Fruit fly (Drosophila melanogaster): ENCODE results near the gene GAA1.

The GAA1 gene

dm6 chrX:5900146-5901093, 27.3 kb upstream of the GAA1 start, which contains the start of gene Act5C:
TSS of gene Act5C (plus strand) at chrX:5900861.
- TF ChIP-seq CG13775 (GFP tag; optimal IDR thresholded peaks at IDR 0.05) (peak; percentile 90), Xbp1 (GFP tag; optimal IDR thresholded peaks at IDR 0.05) (peak; percentile 94), CG2712 (tag; optimal IDR thresholded peaks at IDR 0.05) (peak; percentile 96), CG16779 (GFP tag; IDR thresholded peaks at IDR 0.05) (0 out of 2 replicates have a peak, but pooled peaks have one; percentile 73), CG15073 (GFP tag; optimal IDR thresholded peaks at IDR 0.05) (peak; percentile 74), chm (GFP tag; IDR thresholded peaks at IDR 0.05) (peak; percentile 93), pho (GFP tag; optimal IDR thresholded peaks at IDR 0.05) (peak; percentile 89), CG13123 (GFP tag; optimal IDR thresholded peaks at IDR 0.05) (peak; percentile 87), Hr51 (GFP tag; optimal IDR thresholded peaks at IDR 0.05) (peak; percentile 88 to 89), Opbp (GFP tag; IDR thresholded peaks at IDR 0.05; ENCODE audit: partially characterized antibody) (no peak), D19B (GFP tag; optimal IDR thresholded peaks at IDR 0.05) (peak; percentile 76), jumu (GFP tag; optimal IDR thresholded peaks at IDR 0.05) (peak; percentile 95), CG9609 (GFP tag; optimal IDR thresholded peaks at IDR 0.05) (peak; percentile 93), CG8359 (GFP tag; optimal IDR thresholded peaks at IDR 0.05; ENCODE audit: borderline replicate concordance) (peak; percentile 86), Hr3 (GFP tag; optimal IDR thresholded peaks at IDR 0.05) (peak; percentile 93), salm (tag; optimal IDR thresholded peaks at IDR 0.05) (peak; percentile 93), Eip74EF (GFP tag; optimal IDR thresholded peaks at IDR 0.05) (peak in 1 of 2 experiments; percentile 89), CG11398 (GFP tag; optimal IDR thresholded peaks at IDR 0.05) (peak; percentile 94), CG9437 (GFP tag; optimal IDR thresholded peaks at IDR 0.05) (peak; percentile 86), CG15011 (GFP tag; optimal IDR thresholded peaks at IDR 0.05) (peak; percentile 86), CG14441 (GFP tag; IDR thresholded peaks at IDR 0.05) (peak; percentile 91), crol (GFP tag; IDR thresholded peaks at IDR 0.05) (peak; percentile 68), HLHmδ (GFP tag; optimal IDR thresholded peaks at IDR 0.05) (no peak), CG7987 (GFP tag; optimal IDR thresholded peaks at IDR 0.05) (peak; percentile 79), Poxn (GFP tag; IDR thresholded peaks at IDR 0.05) (0 out of 2 replicates have a peak, but pooled peaks have one; percentile 76), CG1529 (GFP tag; optimal IDR thresholded peaks at IDR 0.05) (peak; percentile 90), rib (GFP tag; IDR thresholded peaks at IDR 0.05) (peak; percentile 93), en (GFP tag; optimal IDR thresholded peaks at IDR 0.05) (peak; percentile 90), gce (GFP tag; IDR thresholded peaks at IDR 0.05) (peak; percentile 91), CG17385 (GFP tag; optimal IDR thresholded peaks at IDR 0.05) (peak; percentile 90), al (GFP tag; IDR thresholded peaks at IDR 0.05) (peak; percentile 85), CG5180 (GFP tag; optimal IDR thresholded peaks at IDR 0.05) (peak; percentile 77), mld (GFP tag; IDR thresholded peaks at IDR 0.05; ENCODE audit: partially characterized antibody) (no peak), CG6854 (GFP tag; optimal IDR thresholded peaks at IDR 0.05) (peak; percentile 86), Abd-B (GFP tag; optimal IDR thresholded peaks at IDR 0.05) (peak; percentile 90), fd3F (GFP tag; optimal IDR thresholded peaks at IDR 0.05) (peak; percentile 79), Mad (GFP tag; optimal IDR thresholded peaks at IDR 0.05) (peak; percentile 96), Mrtf (GFP tag; IDR thresholded peaks at IDR 0.05) (peak; percentile 91), CG17829 (tag; optimal IDR thresholded peaks at IDR 0.05) (peak; percentile 95), Chrac-16 (GFP tag; optimal IDR thresholded peaks at IDR 0.05) (peak; percentile 94), dati (GFP tag; IDR thresholded peaks at IDR 0.05) (peak; percentile 81), psq (GFP tag; optimal IDR thresholded peaks at IDR 0.05) (peak; percentile 74), so (GFP tag; IDR thresholded peaks at IDR 0.05) (peak; percentile 93), CG2202 (tag; optimal IDR thresholded peaks at IDR 0.05) (peak; percentile 90), amos (GFP tag; IDR thresholded peaks at IDR 0.05; ENCODE audit: partially characterized antibody) (0 out of 2 replicates have a peak, but pooled peaks have one; percentile 5), CG3163 (GFP tag; optimal IDR thresholded peaks at IDR 0.05) (peak; percentile 82), CG10267 (tag; optimal IDR thresholded peaks at IDR 0.05) (peak; percentile 91)

All from whole organism, embryonic.